Worm (Caenorhabditis elegans): Measurements from ENCODE around the gene gyg-2.

ce11 chrV:16695499-16695898 lies 50.6 kb downstream of the gyg-2 start:
- no peak for TF ChIP-seq zfh-2 (GFP tag; conservative IDR thresholded peaks at IDR 0.05)
- TF ChIP-seq nfyb-1 (GFP tag; IDR thresholded peaks at IDR 0.05): no peak
- TF ChIP-seq nhr-90 (tag; optimal IDR thresholded peaks at IDR 0.05): no peak
- no peak for TF ChIP-seq ceh-79 (tag; optimal IDR thresholded peaks at IDR 0.05)
- TF ChIP-seq dpl-1 (GFP tag; optimal IDR thresholded peaks at IDR 0.05): no peak
